Worm (Caenorhabditis elegans) whole organism, L1 larva: Measurements from ENCODE around the gene mma-1.

Experiments
- C16A3.4 ChIP-seq: fragments of 150-350 bp; optimal IDR thresholded peaks from 2 replicates; lab custom pipeline; 2014; ENCODE audit warnings: missing biosample characterization, missing genetic modification characterization
- F16B12.6 ChIP-seq: fragments of 150-350 bp; optimal IDR thresholded peaks from 2 replicates; lab custom pipeline; 2014; ENCODE audit warnings: missing biosample characterization, missing genetic modification characterization
- Y116A8C.19 ChIP-seq: sonication (generic microtip); optimal IDR thresholded peaks from 2 replicates; lab custom pipeline; 2016; ENCODE audit warnings: missing compliant biosample characterization, missing genetic modification characterization, borderline replicate concordance
- ama-1 ChIP-seq: fragments of 150-350 bp; optimal IDR thresholded peaks from 2 replicates; lab custom pipeline; 2014
- blmp-1 ChIP-seq: fragments of 150-350 bp; optimal IDR thresholded peaks from 2 replicates; lab custom pipeline; 2014; ENCODE audit warnings: missing biosample characterization, missing genetic modification characterization
- ceh-63 ChIP-seq: fragments of 200-800 bp; sonication (Bioruptor generic); optimal IDR thresholded peaks from 2 replicates; lab custom pipeline; 2018; ENCODE audit warnings: mild to moderate bottlenecking, missing genetic modification characterization, missing compliant biosample characterization
- dsc-1 ChIP-seq: sonication (generic microtip); optimal IDR thresholded peaks from 2 replicates; lab custom pipeline; 2016; ENCODE audit warnings: mild to moderate bottlenecking, missing genetic modification characterization, missing compliant biosample characterization
- efl-1 ChIP-seq, 4 experiments: fragments of 150-350 bp; optimal IDR thresholded peaks in 3 of 4; peaks in 1 of 4; 1 replicate in 1 of 4; 2 replicates in 3 of 4; lab custom pipeline; 2014; ENCODE audit warnings: missing biosample characterization in 2 of 4, missing genetic modification characterization in 2 of 4, missing genetic modification reagents in 2 of 4
- efl-3 ChIP-seq: fragments of 200-800 bp; sonication (Bioruptor generic); optimal IDR thresholded peaks from 2 replicates; lab custom pipeline; 2018; ENCODE audit warnings: mild to moderate bottlenecking, missing genetic modification characterization, missing compliant biosample characterization
- elt-2 ChIP-seq: sonication (generic microtip); optimal IDR thresholded peaks from 2 replicates; lab custom pipeline; 2016; ENCODE audit warnings: missing genetic modification characterization, mild to moderate bottlenecking, inconsistent platforms, missing compliant biosample characterization, missing genetic modification reagents
- elt-3 ChIP-seq, 6 experiments: fragments of 150-350 bp in 1 of 6; sonication (generic microtip); optimal IDR thresholded peaks; 2 replicates each; lab custom pipeline; 2017 to 2018; ENCODE audit warnings: missing biosample characterization in 6 of 6, missing genetic modification characterization in 6 of 6, inconsistent platforms in 1 of 6
- fkh-10 ChIP-seq: sonication (generic microtip); optimal IDR thresholded peaks from 2 replicates; lab custom pipeline; 2017; ENCODE audit warnings: missing biosample characterization, missing genetic modification reagents, missing genetic modification characterization
- grh-1 ChIP-seq: fragments of 200-800 bp; sonication (Bioruptor generic); IDR thresholded peaks from 2 replicates; pipeline ENCODE4 v1.3.6; 2022; ENCODE audit warnings: missing genetic modification reagents, missing genetic modification characterization, missing compliant biosample characterization
- hlh-4 ChIP-seq: sonication (generic microtip); optimal IDR thresholded peaks from 2 replicates; lab custom pipeline; 2016; ENCODE audit warnings: mild to moderate bottlenecking, missing genetic modification characterization, missing compliant biosample characterization
- hpl-2 ChIP-seq: fragments of 150-350 bp; optimal IDR thresholded peaks from 2 replicates; lab custom pipeline; 2014; ENCODE audit warnings: missing biosample characterization, missing genetic modification reagents, missing genetic modification characterization
- irx-1 ChIP-seq: sonication (generic microtip); optimal IDR thresholded peaks from 2 replicates; lab custom pipeline; 2016; ENCODE audit warnings: missing genetic modification characterization, missing compliant biosample characterization
- jun-1 ChIP-seq: fragments of 150-350 bp; optimal IDR thresholded peaks from 2 replicates; lab custom pipeline; 2014; ENCODE audit warnings: missing biosample characterization, missing genetic modification reagents, missing genetic modification characterization
- lin-13 ChIP-seq: fragments of 150-350 bp; optimal IDR thresholded peaks from 2 replicates; lab custom pipeline; 2014; ENCODE audit warnings: missing biosample characterization, missing genetic modification reagents, missing genetic modification characterization
- lin-14 ChIP-seq: fragments of 200-800 bp; sonication (Bioruptor generic); optimal IDR thresholded peaks from 2 replicates; lab custom pipeline; 2018; ENCODE audit warnings: mild to moderate bottlenecking, missing genetic modification characterization, moderate library complexity, missing compliant biosample characterization
- lin-15B ChIP-seq: fragments of 150-350 bp; sonication (generic microtip); optimal IDR thresholded peaks from 3 replicates; lab custom pipeline; 2014; ENCODE audit warnings: missing biosample characterization, missing genetic modification characterization
- lin-35 ChIP-seq, 2 experiments: fragments of 150-350 bp; optimal IDR thresholded peaks; 2 replicates each; lab custom pipeline; 2014; ENCODE audit warnings: missing biosample characterization in 2 of 2, missing genetic modification characterization in 2 of 2, missing genetic modification reagents in 2 of 2
- lsy-2 ChIP-seq, 2 experiments: fragments of 150-350 bp; optimal IDR thresholded peaks; 2 replicates each; lab custom pipeline; 2014; ENCODE audit warnings: missing biosample characterization in 2 of 2, missing genetic modification characterization in 2 of 2
- mab-9 ChIP-seq: fragments of 200-800 bp; sonication (Bioruptor generic); IDR thresholded peaks from 2 replicates; pipeline ENCODE4 v1.3.6; 2022; ENCODE audit warnings: missing genetic modification reagents, missing genetic modification characterization, missing compliant biosample characterization
- mef-2 ChIP-seq: fragments of 150-350 bp; optimal IDR thresholded peaks from 2 replicates; lab custom pipeline; 2014; ENCODE audit warnings: missing biosample characterization, missing genetic modification characterization
- nhr-12 ChIP-seq: sonication (generic microtip); optimal IDR thresholded peaks from 2 replicates; lab custom pipeline; 2017; ENCODE audit warnings: missing biosample characterization, missing genetic modification characterization
- nhr-19 ChIP-seq: fragments of 200-800 bp; sonication (Bioruptor generic); conservative IDR thresholded peaks from 2 replicates; pipeline ENCODE4 v1.3.6; 2022; ENCODE audit warnings: missing genetic modification characterization, missing compliant biosample characterization
- nhr-20 ChIP-seq: sonication (generic microtip); optimal IDR thresholded peaks from 2 replicates; lab custom pipeline; 2016; ENCODE audit warnings: mild to moderate bottlenecking, missing genetic modification characterization, missing compliant biosample characterization
- nhr-28 ChIP-seq: fragments of 150-350 bp; optimal IDR thresholded peaks from 2 replicates; lab custom pipeline; 2014; ENCODE audit warnings: missing biosample characterization, missing genetic modification characterization
- nhr-71 ChIP-seq: sonication (generic microtip); optimal IDR thresholded peaks from 2 replicates; lab custom pipeline; 2016; ENCODE audit warnings: mild to moderate bottlenecking, missing genetic modification characterization, moderate library complexity, missing compliant biosample characterization
- nhr-76 ChIP-seq: sonication (generic microtip); optimal IDR thresholded peaks from 2 replicates; lab custom pipeline; 2017; ENCODE audit warnings: missing biosample characterization, missing genetic modification characterization
- nhr-77 ChIP-seq: fragments of 150-350 bp; optimal IDR thresholded peaks from 2 replicates; lab custom pipeline; 2014; ENCODE audit warnings: missing biosample characterization, missing genetic modification characterization
- nhr-85 ChIP-seq: sonication (generic microtip); peaks from one replicate; lab custom pipeline; 2016; ENCODE audit warnings: missing genetic modification characterization, inconsistent platforms, missing compliant biosample characterization
- nhr-90 ChIP-seq: sonication (generic microtip); optimal IDR thresholded peaks from 2 replicates; lab custom pipeline; 2016; ENCODE audit warnings: mild to moderate bottlenecking, missing genetic modification characterization, missing compliant biosample characterization; ENCODE audit not compliant: poor library complexity
- pag-3 ChIP-seq: sonication (generic microtip); optimal IDR thresholded peaks from 2 replicates; lab custom pipeline; 2017; ENCODE audit warnings: missing genetic modification characterization, mild to moderate bottlenecking, missing compliant biosample characterization, antibody characterized with exemption, borderline replicate concordance; ENCODE audit not compliant: insufficient read depth
- rnt-1 ChIP-seq: sonication (generic microtip); optimal IDR thresholded peaks from 2 replicates; lab custom pipeline; 2016; ENCODE audit warnings: mild to moderate bottlenecking, missing genetic modification characterization, moderate library complexity, missing compliant biosample characterization
- snpc-4 ChIP-seq: fragments of 150-350 bp; optimal IDR thresholded peaks from 2 replicates; lab custom pipeline; 2014; ENCODE audit warnings: missing biosample characterization, missing genetic modification characterization
- sptf-1 ChIP-seq: fragments of 150-350 bp; optimal IDR thresholded peaks from 2 replicates; lab custom pipeline; 2014; ENCODE audit warnings: missing biosample characterization, missing genetic modification characterization
- swsn-7 ChIP-seq: sonication (generic microtip); optimal IDR thresholded peaks from 2 replicates; lab custom pipeline; 2016; ENCODE audit warnings: missing genetic modification characterization, missing compliant biosample characterization
- unc-130 ChIP-seq: fragments of 150-350 bp; optimal IDR thresholded peaks from 2 replicates; lab custom pipeline; 2017; ENCODE audit warnings: missing biosample characterization, missing genetic modification characterization, inconsistent platforms
- unc-30 ChIP-seq: sonication (generic microtip); optimal IDR thresholded peaks from 2 replicates; lab custom pipeline; 2017; ENCODE audit warnings: missing biosample characterization, missing genetic modification characterization
- unc-86 ChIP-seq: sonication (generic microtip); optimal IDR thresholded peaks from 2 replicates; lab custom pipeline; 2016; ENCODE audit warnings: missing genetic modification characterization, missing compliant biosample characterization
- unc-98 ChIP-seq: fragments of 200-800 bp; sonication (Bioruptor generic); IDR thresholded peaks from 2 replicates; pipeline ENCODE4 v1.3.6; 2022; ENCODE audit warnings: missing genetic modification characterization, missing compliant biosample characterization
- vab-15 ChIP-seq: sonication (generic microtip); optimal IDR thresholded peaks from 2 replicates; lab custom pipeline; 2017; ENCODE audit warnings: missing genotype, mild to moderate bottlenecking, missing genetic modification characterization, missing compliant biosample characterization
- xbp-1 ChIP-seq: sonication (generic microtip); optimal IDR thresholded peaks from 2 replicates; lab custom pipeline; 2016; ENCODE audit warnings: missing genetic modification characterization, missing compliant biosample characterization
- zip-4 ChIP-seq: fragments of 200-800 bp; sonication (Bioruptor generic); optimal IDR thresholded peaks from 2 replicates; lab custom pipeline; 2018; ENCODE audit warnings: mild to moderate bottlenecking, missing genetic modification characterization, moderate library complexity, missing compliant biosample characterization
- ztf-4 ChIP-seq: fragments of 150-350 bp; optimal IDR thresholded peaks from 2 replicates; lab custom pipeline; 2014; ENCODE audit warnings: missing biosample characterization, missing genetic modification characterization

Gene mma-1

DNA sequence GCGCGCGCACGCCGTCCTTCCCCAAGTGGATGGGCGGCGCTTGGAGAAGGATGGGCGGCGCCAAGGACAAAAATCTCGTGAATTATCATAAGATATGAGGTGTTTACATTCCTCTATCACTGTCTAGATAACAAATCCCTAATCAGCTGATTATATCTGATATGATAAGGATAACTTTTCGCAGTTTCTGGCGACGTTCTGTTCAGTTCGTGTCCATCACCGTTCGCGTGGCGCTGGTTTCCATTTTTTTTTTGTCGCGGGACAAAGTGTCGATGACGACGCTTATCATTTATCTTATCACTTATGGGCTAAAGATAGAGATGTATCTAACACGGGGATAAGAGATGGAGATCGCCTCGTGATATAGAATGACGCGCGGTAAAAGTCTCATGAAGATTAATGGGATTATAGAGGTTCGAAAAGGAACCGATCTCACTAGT lies 42.8 kb downstream of the mma-1 start (continued):
- TF ChIP-seq ztf-4 (tag; lab: Kevin White, UChicago) (no peak), unc-98 (no peak)

- TF ChIP-seq nhr-28 = no peak
- TF ChIP-seq dsc-1 (tag; lab: Kevin White, UChicago) = no peak
- TF ChIP-seq lsy-2 (tag; optimal IDR thresholded peaks at IDR 0.05; lab: Kevin White, UChicago) = peak in 1 of 2 experiments; percentile 13
- TF ChIP-seq xbp-1 (tag; lab: Kevin White, UChicago) = no peak
- no peak for TF ChIP-seq nhr-71 (tag; lab: Kevin White, UChicago)
- TF ChIP-seq ama-1 (lab: Kevin White, UChicago) = peak; percentile 15
- TF ChIP-seq unc-98 = no peak
- TF ChIP-seq ztf-4 (tag; lab: Kevin White, UChicago) = no peak
- TF ChIP-seq lin-35 (GFP tag; optimal IDR thresholded peaks at IDR 0.05; lab: Kevin White, UChicago) = peak in 1 of 2 experiments; percentile 3
- no peak for TF ChIP-seq snpc-4 (tag; lab: Kevin White, UChicago)
- TF ChIP-seq efl-3 = no peak
These were observed 43.4 kb downstream of the mma-1 start, which contains the start of gene F45D3.4 for ce11 chrV:12552671-12553212. Gene F45D3.4, minus strand, starts transcription at chrV:12553191.

DNA sequence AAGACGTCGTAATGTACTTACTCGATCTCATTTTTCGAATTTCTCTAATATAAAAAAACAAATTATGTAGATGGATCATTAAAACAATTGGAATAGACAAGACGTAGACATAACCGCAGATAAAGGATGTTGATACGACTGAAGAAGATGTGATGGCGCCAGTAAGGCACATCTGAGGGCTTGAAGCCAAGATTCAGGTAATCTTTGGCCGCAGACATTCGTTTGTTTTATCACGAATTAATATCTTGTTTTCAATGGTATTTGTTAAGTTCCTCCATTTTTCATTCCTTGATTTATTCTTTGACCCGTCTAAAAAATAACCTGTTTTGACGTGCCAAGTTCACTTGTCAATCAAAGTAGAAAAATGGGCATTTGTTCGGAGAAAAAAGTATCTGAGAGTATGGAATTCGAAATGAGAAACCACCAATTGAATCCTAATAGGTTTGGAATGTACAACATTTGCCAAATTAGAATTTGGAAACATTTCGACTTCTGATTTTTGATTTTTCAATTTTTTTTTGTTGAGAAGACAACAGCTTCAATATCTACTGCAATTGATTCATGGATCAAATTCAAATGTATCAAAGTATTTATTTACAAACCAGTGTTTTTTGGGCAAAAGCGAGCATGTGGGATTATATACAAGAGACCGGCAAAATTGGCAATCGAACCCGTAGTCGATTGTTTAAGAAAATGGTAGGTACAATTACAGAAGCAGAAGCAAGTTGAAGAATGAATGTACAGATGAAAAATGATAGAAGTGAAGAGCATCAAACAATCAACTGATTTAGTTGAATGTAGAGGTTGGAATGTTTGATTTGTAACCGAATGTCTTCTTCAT lies 44.2 kb downstream of the mma-1 start:
- TF ChIP-seq nhr-85 (tag; lab: Kevin White, UChicago) = peak; percentile 94
- no peak for TF ChIP-seq nhr-77
- TF ChIP-seq sptf-1 (tag; lab: Kevin White, UChicago) = no peak
- TF ChIP-seq nhr-71 (tag; lab: Kevin White, UChicago) = peak; percentile 67
- peak; percentile 41 for TF ChIP-seq nhr-20 (tag; lab: Kevin White, UChicago)
- no peak for TF ChIP-seq zip-4
- peak; percentile 49 for TF ChIP-seq nhr-90 (tag; lab: Kevin White, UChicago)
- peak; percentile 31 for TF ChIP-seq jun-1 (tag; lab: Kevin White, UChicago)
- TF ChIP-seq fkh-10 = no peak
- TF ChIP-seq grh-1 (GFP tag; lab: Robert Waterston, UW) = peak; percentile 63; the same call in 1 of the 2 replicates
- TF ChIP-seq mab-9 (GFP tag; lab: Robert Waterston, UW) = no peak
- no peak for TF ChIP-seq rnt-1 (tag; lab: Kevin White, UChicago)
- TF ChIP-seq efl-1 (optimal IDR thresholded peaks at IDR 0.05; lab: Kevin White, UChicago) = no peak
- TF ChIP-seq efl-1 (GFP tag; optimal IDR thresholded peaks at IDR 0.05 in 1 of 2; lab: Kevin White, UChicago) = peak in 1 of 2 experiments; percentile 91
- no peak for TF ChIP-seq F16B12.6 (tag; lab: Kevin White, UChicago)
- TF ChIP-seq C16A3.4 = peak; percentile 41
- no peak for TF ChIP-seq hlh-4
- no peak for TF ChIP-seq mef-2 (tag; lab: Kevin White, UChicago)
- no peak for TF ChIP-seq irx-1
- no peak for TF ChIP-seq pag-3 (tag; lab: Kevin White, UChicago)
- peak; percentile 40 for TF ChIP-seq blmp-1 (tag; lab: Kevin White, UChicago)
- TF ChIP-seq Y116A8C.19 = no peak
- TF ChIP-seq lsy-2 (tag; optimal IDR thresholded peaks at IDR 0.05; lab: Kevin White, UChicago) = peak in 1 of 2 experiments; percentile 58
- TF ChIP-seq lin-15B (tag; lab: Kevin White, UChicago) = no peak
- no peak for TF ChIP-seq unc-86 (tag; lab: Kevin White, UChicago)
- TF ChIP-seq xbp-1 (tag; lab: Kevin White, UChicago) = no peak
- no peak for TF ChIP-seq elt-2
- TF ChIP-seq lin-14 (GFP tag; lab: Kevin White, UChicago) = peak; percentile 37
- no peak for TF ChIP-seq ceh-63
- TF ChIP-seq unc-130 (tag; lab: Kevin White, UChicago) = peak; percentile 85
- no peak for TF ChIP-seq unc-30 (tag; lab: Kevin White, UChicago)
- peak in 5 of 6 experiments; percentile 34 to 72 (median 55) for TF ChIP-seq elt-3 (tag; optimal IDR thresholded peaks at IDR 0.05; lab: Kevin White, UChicago)
- TF ChIP-seq vab-15 (tag; lab: Kevin White, UChicago) = no peak
- TF ChIP-seq swsn-7 (tag; lab: Kevin White, UChicago) = no peak
- peak; percentile 35 for TF ChIP-seq nhr-19
- TF ChIP-seq hpl-2 = no peak
- no peak for TF ChIP-seq nhr-12 (tag; lab: Kevin White, UChicago)
- TF ChIP-seq nhr-76 (tag; lab: Kevin White, UChicago) = no peak
- no peak for TF ChIP-seq lin-13 (GFP tag; lab: Kevin White, UChicago)
